Fruit fly (Drosophila melanogaster): Measurements from ENCODE around the gene CG14834.

CG14834 gene

dm6 chr3L:7323348-7323747, 23.6 kb downstream of the CG14834 start, which contains the start of the genes RhoGEF4 and Rint1 (continued):
- TF ChIP-seq BtbVII (GFP tag; optimal IDR thresholded peaks at IDR 0.05) (no peak), B-H1 (GFP tag; IDR thresholded peaks at IDR 0.05) (peak; percentile 36; the same call in 2 of the 3 replicates), ara (GFP tag; IDR thresholded peaks at IDR 0.05) (peak; percentile 73), CG10209 (GFP tag; optimal IDR thresholded peaks at IDR 0.05) (peak; percentile 63), Bgb (GFP tag; IDR thresholded peaks at IDR 0.05; ENCODE audit: partially characterized antibody) (no peak), fd64A (GFP tag; optimal IDR thresholded peaks at IDR 0.05) (no peak), Fer2 (tag; optimal IDR thresholded peaks at IDR 0.05) (peak; percentile 15), CG14014 (GFP tag; IDR thresholded peaks at IDR 0.05) (no peak), peb (GFP tag; IDR thresholded peaks at IDR 0.05) (peak; percentile 64), CG7839 (tag; optimal IDR thresholded peaks at IDR 0.05) (peak; percentile 72), CG31441 (GFP tag; IDR thresholded peaks at IDR 0.05) (peak; percentile 73), Trl (optimal IDR thresholded peaks at IDR 0.05) (no peak), Trl (GFP tag; optimal IDR thresholded peaks at IDR 0.05) (peak; percentile 21), CG2875 (GFP tag; optimal IDR thresholded peaks at IDR 0.05) (no peak), luna (GFP tag; optimal IDR thresholded peaks at IDR 0.05) (no peak), CG10366 (GFP tag; IDR thresholded peaks at IDR 0.05) (peak; percentile 80), cwo (GFP tag; optimal IDR thresholded peaks at IDR 0.05) (no peak), ind (GFP tag; optimal IDR thresholded peaks at IDR 0.05) (peak; percentile 68), dysf (GFP tag; IDR thresholded peaks at IDR 0.05) (peak; percentile 79), CG12942 (GFP tag; optimal IDR thresholded peaks at IDR 0.05) (peak; percentile 64), CG9797 (GFP tag; optimal IDR thresholded peaks at IDR 0.05) (peak; percentile 99), wdn (GFP tag; IDR thresholded peaks at IDR 0.05) (peak; percentile 73), sim (GFP tag; IDR thresholded peaks at IDR 0.05) (no peak), NC2α (GFP tag; optimal IDR thresholded peaks at IDR 0.05) (peak; percentile 2), CG2129 (GFP tag; IDR thresholded peaks at IDR 0.05; ENCODE audit: partially characterized antibody) (no peak), Aef1 (GFP tag; IDR thresholded peaks at IDR 0.05) (peak; percentile 82), CG17612 (GFP tag; IDR thresholded peaks at IDR 0.05) (peak; percentile 26; the same call in 1 of the 2 replicates), Taf1 (GFP tag; IDR thresholded peaks at IDR 0.05) (peak; percentile 61; the same call in 1 of the 2 replicates), CG4328 (GFP tag; optimal IDR thresholded peaks at IDR 0.05) (no peak), croc (GFP tag; conservative IDR thresholded peaks at IDR 0.05) (peak; percentile 47; the same call in 1 of the 3 replicates), Mad (GFP tag; optimal IDR thresholded peaks at IDR 0.05) (peak; percentile 60), pan (optimal IDR thresholded peaks at IDR 0.05) (no peak), pan (GFP tag; optimal IDR thresholded peaks at IDR 0.05 in 1 of 2, IDR thresholded peaks at IDR 0.05 in 1 of 2) (peak in 1 of 2 experiments; percentile 74), oc (tag; optimal IDR thresholded peaks at IDR 0.05) (no peak), Fer1 (GFP tag; optimal IDR thresholded peaks at IDR 0.05) (peak; percentile 61), HmgD (GFP tag; optimal IDR thresholded peaks at IDR 0.05) (no peak), Lpt (GFP tag; optimal IDR thresholded peaks at IDR 0.05) (no peak), CG32767 (GFP tag; IDR thresholded peaks at IDR 0.05) (no peak), GATAe (GFP tag; conservative IDR thresholded peaks at IDR 0.05) (no peak), nerfin-2 (GFP tag; IDR thresholded peaks at IDR 0.05; ENCODE audit: partially characterized antibody) (no peak), CG8765 (GFP tag; IDR thresholded peaks at IDR 0.05) (no peak), nau (GFP tag; optimal IDR thresholded peaks at IDR 0.05) (no peak), Dp (GFP tag; optimal IDR thresholded peaks at IDR 0.05) (peak; percentile 92), fu2 (GFP tag; optimal IDR thresholded peaks at IDR 0.05) (no peak), tio (GFP tag; optimal IDR thresholded peaks at IDR 0.05) (no peak), CG32772 (GFP tag; IDR thresholded peaks at IDR 0.05) (peak; percentile 73), sr (GFP tag; IDR thresholded peaks at IDR 0.05) (no peak), CG12299 (tag; optimal IDR thresholded peaks at IDR 0.05) (no peak), org-1 (GFP tag; optimal IDR thresholded peaks at IDR 0.05) (no peak), Ada2b (GFP tag; IDR thresholded peaks at IDR 0.05) (peak; percentile 70), bowl (GFP tag; IDR thresholded peaks at IDR 0.05) (no peak), dm (GFP tag; optimal IDR thresholded peaks at IDR 0.05) (peak; percentile 37), Sox102F (GFP tag; optimal IDR thresholded peaks at IDR 0.05) (peak; percentile 72)
